Fruit fly (Drosophila melanogaster) whole organism, embryonic: Measurements from ENCODE around the gene CG34171.

Experiments used
- Aef1 ChIP-seq: fragments of 200-800 bp; sonication (Bioruptor generic); IDR thresholded peaks from 3 replicates; pipeline ENCODE4 v1.3.6; 2022; ENCODE audit warnings: missing biosample characterization, missing genetic modification characterization
- Bgb ChIP-seq: fragments of 200-800 bp; sonication (Bioruptor generic); IDR thresholded peaks from 2 replicates; pipeline ENCODE4 v1.3.6; 2022; ENCODE audit warnings: missing biosample characterization, missing genetic modification characterization; ENCODE audit not compliant: partially characterized antibody
- CG12104 ChIP-seq: fragments of 200-800 bp; sonication (Bioruptor generic); optimal IDR thresholded peaks from 3 replicates; lab custom pipeline; 2016; ENCODE audit warnings: missing biosample characterization, missing genetic modification characterization
- CG13287 ChIP-seq: fragments of 200-800 bp; sonication (Bioruptor generic); IDR thresholded peaks from 2 replicates; pipeline ENCODE4 v1.3.6; 2022; ENCODE audit warnings: missing biosample characterization, missing genetic modification characterization; ENCODE audit not compliant: partially characterized antibody
- CG13775 ChIP-seq: fragments of 200-800 bp; sonication (Bioruptor generic); optimal IDR thresholded peaks from 3 replicates; lab custom pipeline; 2017; ENCODE audit warnings: missing biosample characterization, mild to moderate bottlenecking, missing genetic modification characterization
- CG14965 ChIP-seq: fragments of 200-800 bp; sonication (Bioruptor generic); optimal IDR thresholded peaks from 2 replicates; lab custom pipeline; 2016; ENCODE audit warnings: missing biosample characterization, missing genetic modification characterization, borderline replicate concordance
- CG17361 ChIP-seq: fragments of 200-800 bp; sonication (Bioruptor generic); IDR thresholded peaks from 3 replicates; pipeline ENCODE4 v1.3.6; 2022; ENCODE audit warnings: missing biosample characterization, missing genetic modification characterization
- CG17912 ChIP-seq: fragments of 200-800 bp; sonication (Bioruptor generic); optimal IDR thresholded peaks from 2 replicates; lab custom pipeline; 2018; ENCODE audit warnings: missing biosample characterization, mild to moderate bottlenecking, missing genetic modification characterization
- CG18619 ChIP-seq: fragments of 200-800 bp; sonication (Bioruptor generic); optimal IDR thresholded peaks from 3 replicates; lab custom pipeline; 2017; ENCODE audit warnings: missing biosample characterization, mild to moderate bottlenecking, missing genetic modification characterization
- CG18764 ChIP-seq: fragments of 200-800 bp; sonication (Bioruptor generic); optimal IDR thresholded peaks from 3 replicates; lab custom pipeline; 2016; ENCODE audit warnings: missing biosample characterization, missing genetic modification characterization
- CG2120 ChIP-seq: fragments of 200-800 bp; sonication (Bioruptor generic); optimal IDR thresholded peaks from 3 replicates; lab custom pipeline; 2016; ENCODE audit warnings: missing biosample characterization, missing genetic modification characterization
- CG30431 ChIP-seq: fragments of 200-800 bp; sonication (Bioruptor generic); optimal IDR thresholded peaks from 2 replicates; lab custom pipeline; 2017; ENCODE audit warnings: missing biosample characterization, missing genetic modification characterization
- CG32532 ChIP-seq: fragments of 200-800 bp; sonication (Bioruptor generic); IDR thresholded peaks from 2 replicates; pipeline ENCODE4 v1.3.6; 2022; ENCODE audit warnings: missing biosample characterization, missing genetic modification characterization
- CG34376 ChIP-seq: fragments of 200-800 bp; sonication (Bioruptor generic); optimal IDR thresholded peaks from 2 replicates; lab custom pipeline; 2018; ENCODE audit warnings: missing biosample characterization, mild to moderate bottlenecking, missing genetic modification characterization
- CG3847 ChIP-seq: fragments of 200-800 bp; sonication (Bioruptor generic); IDR thresholded peaks from 2 replicates; pipeline ENCODE4 v1.3.6; 2022; ENCODE audit warnings: missing biosample characterization, missing genetic modification characterization
- CG4328 ChIP-seq: fragments of 200-800 bp; sonication (Bioruptor generic); optimal IDR thresholded peaks from 3 replicates; lab custom pipeline; 2017; ENCODE audit warnings: missing biosample characterization, missing genetic modification reagents, missing genetic modification characterization
- CG4360 ChIP-seq: fragments of 200-800 bp; sonication (Bioruptor generic); IDR thresholded peaks from 2 replicates; pipeline ENCODE4 v1.3.6; 2022; ENCODE audit warnings: missing biosample characterization, missing genetic modification characterization
- CG4820 ChIP-seq: fragments of 200-800 bp; sonication (Bioruptor generic); optimal IDR thresholded peaks from 3 replicates; lab custom pipeline; 2016; ENCODE audit warnings: missing biosample characterization, missing genetic modification characterization
- CG6272 ChIP-seq: fragments of 200-800 bp; sonication (Bioruptor generic); IDR thresholded peaks from 2 replicates; pipeline ENCODE4 v1.3.6; 2022; ENCODE audit warnings: missing biosample characterization, missing genetic modification characterization
- CG7372 ChIP-seq: fragments of 200-800 bp; sonication (Bioruptor generic); IDR thresholded peaks from 2 replicates; pipeline ENCODE4 v1.3.6; 2022; ENCODE audit warnings: missing biosample characterization, missing genetic modification characterization
- CG8089 ChIP-seq: fragments of 200-800 bp; sonication (Bioruptor generic); optimal IDR thresholded peaks from 3 replicates; lab custom pipeline; 2016; ENCODE audit warnings: missing biosample characterization, missing genetic modification characterization
- CG8281 ChIP-seq: fragments of 200-800 bp; sonication (Bioruptor generic); optimal IDR thresholded peaks from 2 replicates; lab custom pipeline; 2018; ENCODE audit warnings: missing biosample characterization, mild to moderate bottlenecking, missing genetic modification characterization, moderate library complexity
- CG8359 ChIP-seq: fragments of 200-800 bp; sonication (Bioruptor generic); optimal IDR thresholded peaks from 2 replicates; lab custom pipeline; 2017; ENCODE audit warnings: missing biosample characterization, mild to moderate bottlenecking, missing genetic modification characterization, borderline replicate concordance
- CTCF ChIP-seq: fragments of 200-800 bp; sonication (Bioruptor generic); optimal IDR thresholded peaks from 2 replicates; lab custom pipeline; 2017; ENCODE audit warnings: missing biosample characterization, mild to moderate bottlenecking, missing genetic modification characterization, moderate library complexity
- H2.0 ChIP-seq: fragments of 200-800 bp; sonication (Bioruptor generic); IDR thresholded peaks from 2 replicates; pipeline ENCODE4 v1.3.6; 2022; ENCODE audit warnings: missing biosample characterization, missing genetic modification characterization
- Jarid2 ChIP-seq: fragments of 200-800 bp; sonication (Bioruptor generic); optimal IDR thresholded peaks from 3 replicates; lab custom pipeline; 2017; ENCODE audit warnings: mild to moderate bottlenecking, missing biosample characterization, missing genetic modification reagents, missing genetic modification characterization
- MBD-R2 ChIP-seq: fragments of 200-800 bp; sonication (Bioruptor generic); IDR thresholded peaks from 2 replicates; pipeline ENCODE4 v1.3.6; 2022; ENCODE audit warnings: missing biosample characterization, missing genetic modification characterization
- Mes4 ChIP-seq: fragments of 200-800 bp; sonication (Bioruptor generic); optimal IDR thresholded peaks from 2 replicates; lab custom pipeline; 2016; ENCODE audit warnings: missing biosample characterization, missing genetic modification characterization
- NC2β ChIP-seq: fragments of 200-800 bp; sonication (Bioruptor generic); optimal IDR thresholded peaks from 2 replicates; lab custom pipeline; 2016; ENCODE audit warnings: missing biosample characterization, missing genetic modification characterization
- Neu2 ChIP-seq: fragments of 200-800 bp; sonication (Bioruptor generic); optimal IDR thresholded peaks from 3 replicates; lab custom pipeline; 2016; ENCODE audit warnings: missing biosample characterization, missing genetic modification characterization, borderline replicate concordance
- Oaz ChIP-seq: fragments of 200-800 bp; sonication (Bioruptor generic); IDR thresholded peaks from 2 replicates; pipeline ENCODE4 v1.3.6; 2022; ENCODE audit warnings: missing biosample characterization, missing genetic modification characterization
- Side ChIP-seq: fragments of 200-800 bp; sonication (Bioruptor generic); optimal IDR thresholded peaks from 2 replicates; lab custom pipeline; 2016; ENCODE audit warnings: missing biosample characterization, missing genetic modification characterization
- Spps ChIP-seq: fragments of 200-800 bp; sonication (Bioruptor generic); optimal IDR thresholded peaks from 2 replicates; lab custom pipeline; 2018; ENCODE audit warnings: missing biosample characterization, mild to moderate bottlenecking, missing genetic modification characterization
- abd-A ChIP-seq: fragments of 200-800 bp; sonication (Bioruptor generic); optimal IDR thresholded peaks from 3 replicates; lab custom pipeline; 2019; ENCODE audit warnings: missing biosample characterization, mild to moderate bottlenecking, missing genetic modification characterization, moderate library complexity
- ems ChIP-seq: fragments of 200-800 bp; sonication (Bioruptor generic); optimal IDR thresholded peaks from 3 replicates; lab custom pipeline; 2016; ENCODE audit warnings: missing biosample characterization, missing genetic modification characterization
- fu2 ChIP-seq: fragments of 200-800 bp; sonication (Bioruptor generic); optimal IDR thresholded peaks from 2 replicates; lab custom pipeline; 2016; ENCODE audit warnings: missing biosample characterization, missing genetic modification characterization
- hkb ChIP-seq, 2 experiments: fragments of 200-800 bp in 1 of 2; fragments of >200 bp in 1 of 2; sonication (Bioruptor generic) in 1 of 2; IDR thresholded peaks in 1 of 2; optimal IDR thresholded peaks in 1 of 2; 2 replicates each; pipeline versions ENCODE4 v1.3.6 to Lab custom; 2017 to 2022; ENCODE audit warnings: missing biosample characterization in 1 of 2, missing genetic modification characterization in 1 of 2
- jing ChIP-seq: fragments of 200-800 bp; sonication (Bioruptor generic); optimal IDR thresholded peaks from 2 replicates; lab custom pipeline; 2018; ENCODE audit warnings: missing biosample characterization, mild to moderate bottlenecking, missing genetic modification characterization
- kah ChIP-seq: fragments of 200-800 bp; sonication (Bioruptor generic); optimal IDR thresholded peaks from 2 replicates; lab custom pipeline; 2018; ENCODE audit warnings: missing biosample characterization, mild to moderate bottlenecking, missing genetic modification characterization
- knrl ChIP-seq: fragments of 200-800 bp; sonication (Bioruptor generic); IDR thresholded peaks from 3 replicates; pipeline ENCODE4 v1.3.6; 2022; ENCODE audit warnings: missing biosample characterization, missing genetic modification characterization; ENCODE audit not compliant: partially characterized antibody
- lab ChIP-seq: fragments of 200-800 bp; sonication (Bioruptor generic); optimal IDR thresholded peaks from 3 replicates; lab custom pipeline; 2017; ENCODE audit warnings: missing biosample characterization, missing genetic modification characterization, mild to moderate bottlenecking, moderate library complexity, missing genetic modification reagents
- lola ChIP-seq, 3 experiments: fragments of >200 bp in 2 of 3; fragments of 200-800 bp in 1 of 3; sonication (Bioruptor generic) in 1 of 3; optimal IDR thresholded peaks; 2 replicates each; lab custom pipeline; 2017 to 2019; ENCODE audit warnings: missing biosample characterization in 3 of 3, missing genetic modification characterization in 3 of 3, mild to moderate bottlenecking in 1 of 3, moderate library complexity in 1 of 3
- nerfin-1 ChIP-seq: fragments of 200-800 bp; sonication (Bioruptor generic); optimal IDR thresholded peaks from 3 replicates; lab custom pipeline; 2019; ENCODE audit warnings: missing biosample characterization, mild to moderate bottlenecking, missing genetic modification characterization, moderate library complexity
- pita ChIP-seq: fragments of 200-800 bp; sonication (Bioruptor generic); optimal IDR thresholded peaks from 2 replicates; lab custom pipeline; 2017; ENCODE audit warnings: missing biosample characterization, mild to moderate bottlenecking, missing genetic modification characterization
- pnt ChIP-seq: fragments of 200-800 bp; sonication (Bioruptor generic); optimal IDR thresholded peaks from 3 replicates; lab custom pipeline; 2016; ENCODE audit warnings: missing biosample characterization, missing genetic modification characterization
- pum ChIP-seq: fragments of 200-800 bp; sonication (Bioruptor generic); optimal IDR thresholded peaks from 2 replicates; lab custom pipeline; 2016; ENCODE audit warnings: missing biosample characterization, missing genetic modification characterization
- shn ChIP-seq: fragments of 200-800 bp; sonication (Bioruptor generic); optimal IDR thresholded peaks from 3 replicates; lab custom pipeline; 2016; ENCODE audit warnings: missing biosample characterization, missing genetic modification characterization
- twi ChIP-seq: fragments of 200-800 bp; optimal IDR thresholded peaks from 2 replicates; lab custom pipeline; 2019; ENCODE audit warnings: missing biosample characterization, mild to moderate bottlenecking, missing genetic modification characterization, moderate library complexity
- unc-4 ChIP-seq: fragments of 200-800 bp; sonication (Bioruptor generic); IDR thresholded peaks from 2 replicates; pipeline ENCODE4 v1.3.6; 2022; ENCODE audit warnings: missing biosample characterization, missing genetic modification characterization; ENCODE audit not compliant: partially characterized antibody
- unpg ChIP-seq: fragments of 200-800 bp; sonication (Bioruptor generic); optimal IDR thresholded peaks from 3 replicates; lab custom pipeline; 2018; ENCODE audit warnings: missing biosample characterization, mild to moderate bottlenecking, missing genetic modification characterization, moderate library complexity
- yki ChIP-seq: fragments of >200 bp; optimal IDR thresholded peaks from 3 replicates; lab custom pipeline; 2018

The CG34171 gene

DNA sequence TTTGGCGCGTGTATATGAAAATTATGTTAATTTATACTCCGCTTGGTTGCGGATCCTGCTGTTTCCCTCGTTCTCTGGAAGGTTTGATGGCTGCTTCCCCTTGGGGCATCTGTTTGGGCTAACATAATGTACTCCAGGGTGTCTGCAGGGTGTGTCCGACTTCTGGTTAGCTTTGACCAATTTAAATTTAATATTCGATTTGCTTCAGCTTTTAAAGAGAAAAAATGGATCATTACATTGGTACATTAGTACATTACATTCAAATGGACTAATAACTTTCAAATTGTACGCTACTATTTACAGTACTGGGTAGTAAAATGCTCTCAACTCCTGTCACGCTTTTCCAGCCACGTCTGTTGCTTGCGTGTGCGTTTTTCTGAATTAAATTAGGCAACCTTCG, 1.3 kb upstream of the CG34171 start (continued):
- TF ChIP-seq Neu2 (GFP tag; lab: Kevin White, UChicago) (no peak), hkb (optimal IDR thresholded peaks at IDR 0.05; lab: Kevin White, UChicago) (no peak), hkb (GFP tag; IDR thresholded peaks at IDR 0.05; lab: Robert Waterston, UW) (peak; percentile 29; the same call in 1 of the 2 replicates), Jarid2 (GFP tag; lab: Kevin White, UChicago) (no peak), CG8359 (GFP tag; lab: Kevin White, UChicago) (no peak), CG8281 (tag; lab: Kevin White, UChicago) (no peak), CG32532 (GFP tag; lab: Robert Waterston, UW) (peak; percentile 67; the same call in 1 of the 2 replicates), CG4328 (no peak), CG13287 (no peak), nerfin-1 (no peak), CG12104 (GFP tag; lab: Kevin White, UChicago) (no peak), CG34376 (no peak), Aef1 (GFP tag; lab: Robert Waterston, UW) (no peak), CG4820 (GFP tag; lab: Kevin White, UChicago) (no peak), lab (GFP tag; lab: Kevin White, UChicago) (peak; percentile 81), CTCF (no peak), Mes4 (GFP tag; lab: Kevin White, UChicago) (no peak), CG7372 (no peak), Bgb (GFP tag; lab: Robert Waterston, UW) (no peak), NC2β (GFP tag; lab: Kevin White, UChicago) (no peak), MBD-R2 (no peak; the same call in 1 of the 2 replicates), pum (peak; percentile 3), CG6272 (GFP tag; lab: Robert Waterston, UW) (no peak), CG18764 (GFP tag; lab: Kevin White, UChicago) (peak; percentile 8), shn (peak; percentile 27), CG13775 (GFP tag; lab: Kevin White, UChicago) (no peak), H2.0 (GFP tag; lab: Robert Waterston, UW) (no peak), Spps (no peak), fu2 (GFP tag; lab: Kevin White, UChicago) (no peak), knrl (GFP tag; lab: Robert Waterston, UW) (no peak), CG30431 (GFP tag; lab: Kevin White, UChicago) (no peak), CG18619 (peak; percentile 13), yki (lab: Kevin White, UChicago) (no peak), twi (tag; lab: Kevin White, UChicago) (no peak), CG4360 (GFP tag; lab: Robert Waterston, UW) (no peak), CG3847 (GFP tag; lab: Robert Waterston, UW) (0 out of 2 replicates have a peak, but pooled peaks have one; percentile 29), lola (GFP tag; optimal IDR thresholded peaks at IDR 0.05; lab: Kevin White, UChicago) (no peak), CG17361 (GFP tag; lab: Robert Waterston, UW) (0 out of 3 replicates have a peak, but pooled peaks have one; percentile 43), CG14965 (GFP tag; lab: Kevin White, UChicago) (no peak), CG8089 (GFP tag; lab: Kevin White, UChicago) (no peak), jing (GFP tag; lab: Kevin White, UChicago) (no peak), pita (GFP tag; lab: Kevin White, UChicago) (no peak), unc-4 (no peak), Side (GFP tag; lab: Kevin White, UChicago) (peak; percentile 13), kah (no peak), abd-A (tag; lab: Kevin White, UChicago) (peak; percentile 12), CG2120 (GFP tag; lab: Kevin White, UChicago) (peak; percentile 73), unpg (GFP tag; lab: Kevin White, UChicago) (peak; percentile 58), CG17912 (GFP tag; lab: Kevin White, UChicago) (no peak), Oaz (GFP tag; lab: Robert Waterston, UW) (no peak), pnt (GFP tag; lab: Kevin White, UChicago) (no peak), ems (GFP tag; lab: Kevin White, UChicago) (peak; percentile 19)
